Worm (Caenorhabditis elegans) whole organism, L3 larva: Measurements from ENCODE around the gene cdc-48.1.

Source experiments
- R02D3.7 ChIP-seq: fragments of 150-350 bp; optimal IDR thresholded peaks from 2 replicates; lab custom pipeline; 2014; ENCODE audit warnings: missing biosample characterization, missing genetic modification characterization
- ZK546.5 ChIP-seq: sonication (generic microtip); optimal IDR thresholded peaks from 2 replicates; lab custom pipeline; 2017; ENCODE audit warnings: missing biosample characterization, missing genetic modification characterization
- ama-1 ChIP-seq: fragments of 150-350 bp; optimal IDR thresholded peaks from 2 replicates; lab custom pipeline; 2018
- ceh-16 ChIP-seq: sonication (generic microtip); optimal IDR thresholded peaks from 2 replicates; lab custom pipeline; 2017; ENCODE audit warnings: missing biosample characterization, missing genetic modification characterization
- ceh-28 ChIP-seq: fragments of 150-350 bp; optimal IDR thresholded peaks from 2 replicates; lab custom pipeline; 2014; ENCODE audit warnings: missing biosample characterization, missing genetic modification reagents, missing genetic modification characterization
- egl-27 ChIP-seq: sonication (generic microtip); optimal IDR thresholded peaks from 4 replicates; lab custom pipeline; 2017; ENCODE audit warnings: missing biosample characterization, missing genetic modification reagents, missing genetic modification characterization
- elt-1 ChIP-seq: fragments of 150-350 bp; optimal IDR thresholded peaks from 2 replicates; lab custom pipeline; 2014; ENCODE audit warnings: missing biosample characterization, missing genetic modification characterization
- elt-2 ChIP-seq: sonication (generic microtip); optimal IDR thresholded peaks from 2 replicates; lab custom pipeline; 2016; ENCODE audit warnings: missing genetic modification reagents, mild to moderate bottlenecking, missing genetic modification characterization, missing compliant biosample characterization
- elt-3 ChIP-seq, 3 experiments: fragments of 150-350 bp in 1 of 3; sonication (generic microtip) in 2 of 3; optimal IDR thresholded peaks; 2 replicates in 2 of 3; 4 replicates in 1 of 3; lab custom pipeline; 2014 to 2017; ENCODE audit warnings: missing biosample characterization in 3 of 3, missing genetic modification characterization in 3 of 3
- eor-1 ChIP-seq, 2 experiments: fragments of 150-350 bp; optimal IDR thresholded peaks; 2 replicates each; lab custom pipeline; 2014 to 2018; ENCODE audit warnings: missing biosample characterization in 2 of 2, missing genetic modification characterization in 2 of 2
- fkh-10 ChIP-seq: sonication (generic microtip); optimal IDR thresholded peaks from 2 replicates; lab custom pipeline; 2017; ENCODE audit warnings: missing biosample characterization, missing genetic modification reagents, missing genetic modification characterization
- fkh-2 ChIP-seq: fragments of 150-350 bp; optimal IDR thresholded peaks from 2 replicates; lab custom pipeline; 2014; ENCODE audit warnings: missing biosample characterization, missing genetic modification reagents, missing genetic modification characterization
- fos-1 ChIP-seq: fragments of 150-350 bp; optimal IDR thresholded peaks from 2 replicates; lab custom pipeline; 2014; ENCODE audit warnings: missing biosample characterization, missing genetic modification characterization
- hmg-11 ChIP-seq: sonication (generic microtip); optimal IDR thresholded peaks from 2 replicates; lab custom pipeline; 2016; ENCODE audit warnings: missing genetic modification characterization, missing compliant biosample characterization
- jun-1 ChIP-seq: fragments of 150-350 bp; optimal IDR thresholded peaks from 2 replicates; lab custom pipeline; 2014; ENCODE audit warnings: missing biosample characterization, missing genetic modification reagents, missing genetic modification characterization
- lin-15B ChIP-seq: fragments of 150-350 bp; optimal IDR thresholded peaks from 2 replicates; lab custom pipeline; 2014; ENCODE audit warnings: missing biosample characterization, missing genetic modification characterization
- lin-39 ChIP-seq: fragments of 150-350 bp; optimal IDR thresholded peaks from 2 replicates; lab custom pipeline; 2018; ENCODE audit warnings: missing biosample characterization, missing genetic modification reagents, missing genetic modification characterization
- lsy-12 ChIP-seq: sonication (generic microtip); optimal IDR thresholded peaks from 2 replicates; lab custom pipeline; 2016; ENCODE audit warnings: mild to moderate bottlenecking, missing genetic modification characterization, missing compliant biosample characterization
- mdl-1 ChIP-seq: fragments of 150-350 bp; optimal IDR thresholded peaks from 2 replicates; lab custom pipeline; 2014; ENCODE audit warnings: missing biosample characterization, missing genetic modification characterization
- nfya-1 ChIP-seq: sonication (generic microtip); optimal IDR thresholded peaks from 2 replicates; lab custom pipeline; 2017; ENCODE audit warnings: missing genetic modification characterization, mild to moderate bottlenecking, missing compliant biosample characterization, antibody characterized with exemption, moderate library complexity; ENCODE audit not compliant: insufficient read depth
- nhr-11 ChIP-seq: fragments of 150-350 bp; optimal IDR thresholded peaks from 2 replicates; lab custom pipeline; 2014; ENCODE audit warnings: missing biosample characterization, missing genetic modification characterization
- nhr-12 ChIP-seq: fragments of 150-350 bp; optimal IDR thresholded peaks from 2 replicates; lab custom pipeline; 2014; ENCODE audit warnings: missing biosample characterization, missing genetic modification characterization
- nhr-23 ChIP-seq: fragments of 150-350 bp; optimal IDR thresholded peaks from 2 replicates; lab custom pipeline; 2014; ENCODE audit warnings: missing biosample characterization, missing genetic modification reagents, missing genetic modification characterization
- nhr-237 ChIP-seq: fragments of 150-350 bp; optimal IDR thresholded peaks from 2 replicates; lab custom pipeline; 2014; ENCODE audit warnings: missing biosample characterization, missing genetic modification characterization
- nhr-25 ChIP-seq: sonication (generic microtip); optimal IDR thresholded peaks from 2 replicates; lab custom pipeline; 2017; ENCODE audit warnings: missing biosample characterization, missing genetic modification characterization
- nhr-43 ChIP-seq: sonication (generic microtip); optimal IDR thresholded peaks from 2 replicates; lab custom pipeline; 2016; ENCODE audit warnings: mild to moderate bottlenecking, missing genetic modification characterization, missing compliant biosample characterization; ENCODE audit not compliant: poor library complexity, severe bottlenecking
- nhr-67 ChIP-seq: fragments of 150-350 bp; optimal IDR thresholded peaks from 2 replicates; lab custom pipeline; 2014; ENCODE audit warnings: missing biosample characterization, missing genetic modification characterization
- nhr-77 ChIP-seq: fragments of 150-350 bp; optimal IDR thresholded peaks from 2 replicates; lab custom pipeline; 2014; ENCODE audit warnings: missing biosample characterization, missing genetic modification characterization
- pha-4 ChIP-seq: fragments of 150-350 bp; optimal IDR thresholded peaks from 2 replicates; lab custom pipeline; 2014; ENCODE audit warnings: missing biosample characterization, missing genetic modification reagents, missing genetic modification characterization
- pqm-1 ChIP-seq: fragments of 150-350 bp; optimal IDR thresholded peaks from 2 replicates; lab custom pipeline; 2017; ENCODE audit warnings: missing biosample characterization, missing genetic modification characterization, inconsistent platforms
- skn-1 ChIP-seq: fragments of 150-350 bp; optimal IDR thresholded peaks from 2 replicates; lab custom pipeline; 2014; ENCODE audit warnings: missing biosample characterization, missing genetic modification characterization
- snpc-4 ChIP-seq: fragments of 150-350 bp; optimal IDR thresholded peaks from 2 replicates; lab custom pipeline; 2014; ENCODE audit warnings: missing biosample characterization, missing genetic modification characterization
- tbx-2 ChIP-seq: sonication (generic microtip); optimal IDR thresholded peaks from 2 replicates; lab custom pipeline; 2016; ENCODE audit warnings: mild to moderate bottlenecking, missing genetic modification characterization, missing compliant biosample characterization
- unc-62 ChIP-seq: fragments of 150-350 bp; sonication (generic microtip); optimal IDR thresholded peaks from 4 replicates; lab custom pipeline; 2014; ENCODE audit warnings: missing biosample characterization, missing genetic modification reagents, missing genetic modification characterization
- zag-1 ChIP-seq: fragments of 150-350 bp; optimal IDR thresholded peaks from 2 replicates; lab custom pipeline; 2014; ENCODE audit warnings: missing biosample characterization, missing genetic modification characterization
- ztf-11 ChIP-seq: fragments of 150-350 bp; optimal IDR thresholded peaks from 2 replicates; lab custom pipeline; 2014; ENCODE audit warnings: missing biosample characterization, missing genetic modification characterization
- ztf-4 ChIP-seq: fragments of 150-350 bp; optimal IDR thresholded peaks from 2 replicates; lab custom pipeline; 2014; ENCODE audit warnings: missing biosample characterization, missing genetic modification characterization

The cdc-48.1 gene

ce11 chrII:10557206-10557574 is 6.0 kb downstream of the cdc-48.1 start:
- TF ChIP-seq nhr-43 (tag; lab: Kevin White, UChicago) (peak; percentile 89), nhr-67 (no peak), nhr-25 (tag; lab: Kevin White, UChicago) (peak; percentile 93), pqm-1 (tag; lab: Kevin White, UChicago) (peak; percentile 51), egl-27 (tag; lab: Kevin White, UChicago) (no peak), elt-1 (tag; lab: Kevin White, UChicago) (peak; percentile 17), ZK546.5 (no peak), fos-1 (tag; lab: Kevin White, UChicago) (no peak), ztf-4 (tag; lab: Kevin White, UChicago) (peak; percentile 54), zag-1 (tag; lab: Kevin White, UChicago) (no peak), nhr-23 (tag; lab: Kevin White, UChicago) (peak; percentile 54), elt-2 (tag; lab: Kevin White, UChicago) (peak; percentile 85), ama-1 (lab: Kevin White, UChicago) (no peak), fkh-10 (GFP tag; lab: Kevin White, UChicago) (no peak), jun-1 (tag; lab: Kevin White, UChicago) (peak; percentile 43), elt-3 (tag; optimal IDR thresholded peaks at IDR 0.05; lab: Kevin White, UChicago) (peak in 1 of 3 experiments; percentile 49), lsy-12 (tag; lab: Kevin White, UChicago) (peak; percentile 30), ceh-16 (tag; lab: Kevin White, UChicago) (no peak), ztf-11 (tag; lab: Kevin White, UChicago) (no peak), pha-4 (tag; lab: Kevin White, UChicago) (peak; percentile 61)

- TF ChIP-seq skn-1 (tag; lab: Kevin White, UChicago) (no peak), pqm-1 (tag; lab: Kevin White, UChicago) (peak; percentile 2), ztf-11 (tag; lab: Kevin White, UChicago) (no peak), nfya-1 (tag; lab: Kevin White, UChicago) (peak; percentile 34), ama-1 (lab: Kevin White, UChicago) (peak; percentile 90), pha-4 (tag; lab: Kevin White, UChicago) (peak; percentile 69)
These were observed 6.5 kb downstream of the cdc-48.1 start for ce11 chrII:10556550-10557205.

ce11 chrII:10555484-10556075 is 7.6 kb downstream of the cdc-48.1 start:
- TF ChIP-seq tbx-2 (tag; lab: Kevin White, UChicago), result peak; percentile 19
- TF ChIP-seq pqm-1 (tag; lab: Kevin White, UChicago), result no peak
- TF ChIP-seq nhr-12, result no peak
- TF ChIP-seq ama-1 (lab: Kevin White, UChicago), result peak; percentile 52
- TF ChIP-seq eor-1 (tag; optimal IDR thresholded peaks at IDR 0.05; lab: Kevin White, UChicago), result no peak
- peak; percentile 17 for TF ChIP-seq R02D3.7 (tag; lab: Kevin White, UChicago)
- TF ChIP-seq nhr-25 (tag; lab: Kevin White, UChicago), result peak; percentile 79
- TF ChIP-seq nhr-77 (tag; lab: Kevin White, UChicago), result no peak
- TF ChIP-seq lsy-12 (tag; lab: Kevin White, UChicago), result no peak
- TF ChIP-seq ceh-16 (tag; lab: Kevin White, UChicago), result no peak
- no peak for TF ChIP-seq lin-39 (tag; lab: Kevin White, UChicago)
- TF ChIP-seq ceh-28 (tag; lab: Kevin White, UChicago), result no peak
- peak; percentile 78 for TF ChIP-seq ztf-4 (tag; lab: Kevin White, UChicago)
- peak; percentile 55 for TF ChIP-seq pha-4 (tag; lab: Kevin White, UChicago)
- no peak for TF ChIP-seq mdl-1 (tag; lab: Kevin White, UChicago)
- no peak for TF ChIP-seq jun-1 (tag; lab: Kevin White, UChicago)
- no peak for TF ChIP-seq fkh-2 (tag; lab: Kevin White, UChicago)
- TF ChIP-seq nhr-11, result peak; percentile 47
- TF ChIP-seq skn-1 (tag; lab: Kevin White, UChicago), result no peak
- TF ChIP-seq elt-2 (tag; lab: Kevin White, UChicago), result peak; percentile 68
- TF ChIP-seq nhr-43 (tag; lab: Kevin White, UChicago), result peak; percentile 38
- no peak for TF ChIP-seq nhr-237
- peak; percentile 28 for TF ChIP-seq hmg-11 (tag; lab: Kevin White, UChicago)
- TF ChIP-seq snpc-4 (tag; lab: Kevin White, UChicago), result peak; percentile 12
- peak; percentile 31 for TF ChIP-seq nhr-23 (tag; lab: Kevin White, UChicago)
- no peak for TF ChIP-seq ztf-11 (tag; lab: Kevin White, UChicago)
- peak in 1 of 3 experiments; percentile 47 for TF ChIP-seq elt-3 (tag; optimal IDR thresholded peaks at IDR 0.05; lab: Kevin White, UChicago)
- peak; percentile 34 for TF ChIP-seq fos-1 (tag; lab: Kevin White, UChicago)
- TF ChIP-seq fkh-10 (GFP tag; lab: Kevin White, UChicago), result no peak
- TF ChIP-seq lin-15B (tag; lab: Kevin White, UChicago), result peak; percentile 25
- peak; percentile 23 for TF ChIP-seq nfya-1 (tag; lab: Kevin White, UChicago)
- peak; percentile 71 for TF ChIP-seq unc-62 (GFP tag; lab: Kevin White, UChicago)
